Worm (Caenorhabditis elegans): Measurements from ENCODE around the gene hlh-30.
A peak's percentile ranks its signal among the peaks of the same experiment; 100 is the strongest.

Gene hlh-30

DNA sequence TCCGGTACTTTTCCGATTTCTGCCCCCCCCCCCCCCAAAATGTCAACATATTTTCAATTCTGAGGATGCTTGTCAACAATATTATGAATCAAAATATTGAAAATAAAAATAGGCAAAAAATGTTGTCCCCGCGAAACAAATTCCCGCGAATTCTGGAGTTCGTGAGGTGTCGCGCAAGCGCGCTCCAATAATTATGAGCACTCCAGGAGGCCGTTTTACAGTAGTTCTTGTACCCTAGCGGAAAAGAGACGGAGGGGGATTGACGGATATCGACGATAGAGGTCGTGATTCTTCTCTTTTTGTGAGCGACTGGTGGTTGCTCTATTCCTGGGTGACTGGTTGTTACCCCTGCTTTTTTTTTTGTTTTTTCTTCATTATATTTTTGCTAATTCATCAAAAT lies 36.1 kb upstream of the hlh-30 start:
- TF ChIP-seq T23F11.4 (GFP tag; optimal IDR thresholded peaks at IDR 0.05) (no peak), rnt-1 (tag; optimal IDR thresholded peaks at IDR 0.05) (no peak), hlh-8 (tag; optimal IDR thresholded peaks at IDR 0.05) (no peak), unc-86 (tag; optimal IDR thresholded peaks at IDR 0.05) (no peak), K09A11.1 (tag; optimal IDR thresholded peaks at IDR 0.05; ENCODE audit: insufficient read depth) (no peak), pros-1 (tag; optimal IDR thresholded peaks at IDR 0.05) (no peak), zip-5 (tag; optimal IDR thresholded peaks at IDR 0.05) (peak; percentile 2), gmeb-2 (tag; optimal IDR thresholded peaks at IDR 0.05) (no peak), hlh-15 (tag; optimal IDR thresholded peaks at IDR 0.05) (no peak), C38D4.7 (GFP tag; optimal IDR thresholded peaks at IDR 0.05) (no peak), Y22D7AL.16 (tag; optimal IDR thresholded peaks at IDR 0.05) (no peak), lim-6 (tag; optimal IDR thresholded peaks at IDR 0.05) (no peak), syd-9 (tag; optimal IDR thresholded peaks at IDR 0.05) (no peak), F13H6.1 (tag; optimal IDR thresholded peaks at IDR 0.05) (no peak), tbx-2 (tag; optimal IDR thresholded peaks at IDR 0.05) (peak; percentile 58), ceh-31 (tag; optimal IDR thresholded peaks at IDR 0.05) (peak; percentile 55), ceh-18 (tag; optimal IDR thresholded peaks at IDR 0.05) (no peak), pat-9 (tag; optimal IDR thresholded peaks at IDR 0.05) (no peak), nhr-232 (tag; optimal IDR thresholded peaks at IDR 0.05) (no peak), hlh-13 (GFP tag; optimal IDR thresholded peaks at IDR 0.05) (no peak), ceh-6 (GFP tag; optimal IDR thresholded peaks at IDR 0.05) (no peak), ceh-30 (tag; optimal IDR thresholded peaks at IDR 0.05) (no peak), unc-42 (tag; optimal IDR thresholded peaks at IDR 0.05) (no peak), fkh-6 (tag; optimal IDR thresholded peaks at IDR 0.05) (no peak), nhr-11 (tag; optimal IDR thresholded peaks at IDR 0.05) (no peak), ref-2 (tag; optimal IDR thresholded peaks at IDR 0.05) (peak; percentile 59), dve-1 (tag; optimal IDR thresholded peaks at IDR 0.05) (no peak), ceh-2 (tag; optimal IDR thresholded peaks at IDR 0.05) (peak; percentile 44), K02D7.2 (tag; optimal IDR thresholded peaks at IDR 0.05) (no peak), che-1 (tag; optimal IDR thresholded peaks at IDR 0.05) (no peak), C08G9.2 (tag; optimal IDR thresholded peaks at IDR 0.05) (peak; percentile 7), npax-4 (tag; optimal IDR thresholded peaks at IDR 0.05) (no peak)

- no peak for TF ChIP-seq pag-3 (tag; optimal IDR thresholded peaks at IDR 0.05; ENCODE audit: borderline replicate concordance)
- no peak for TF ChIP-seq dmd-4 (tag; optimal IDR thresholded peaks at IDR 0.05; ENCODE audit: borderline replicate concordance)
- TF ChIP-seq syd-9 (tag; optimal IDR thresholded peaks at IDR 0.05) = no peak
- TF ChIP-seq sox-4 (tag; optimal IDR thresholded peaks at IDR 0.05) = no peak
- TF ChIP-seq ceh-2 (tag; optimal IDR thresholded peaks at IDR 0.05) = no peak
- TF ChIP-seq ceh-22 (tag; optimal IDR thresholded peaks at IDR 0.05) = no peak
Observed at ce11 chrIV:4068480-4068879, 33.7 kb upstream of the hlh-30 start, which contains the start of gene fbxb-55. Gene fbxb-55 (plus strand): TSS chrIV:4068780.

DNA sequence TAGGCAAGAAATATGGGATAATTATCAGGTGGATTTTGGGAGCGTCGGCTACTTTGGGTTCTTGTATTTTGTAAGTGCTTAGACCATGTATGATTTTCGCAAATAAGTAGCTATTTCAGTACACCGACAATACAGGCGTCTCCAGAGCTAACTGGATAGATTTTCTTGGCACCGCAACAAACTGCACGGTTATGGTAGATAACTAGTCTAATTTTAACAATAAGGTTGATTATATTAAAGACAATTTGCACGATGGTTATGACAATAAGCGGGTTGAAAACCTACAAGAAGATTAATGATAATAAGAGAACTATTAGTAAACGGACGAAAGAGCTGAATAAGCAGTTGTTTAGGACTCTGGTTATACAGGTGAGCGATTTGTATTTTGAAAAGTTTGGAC lies 32.6 kb upstream of the hlh-30 start:
- TF ChIP-seq sdc-2 (tag; optimal IDR thresholded peaks at IDR 0.05) (no peak), npax-4 (tag; optimal IDR thresholded peaks at IDR 0.05) (no peak), ets-4 (tag; optimal IDR thresholded peaks at IDR 0.05) (no peak), K02D7.2 (tag; optimal IDR thresholded peaks at IDR 0.05) (no peak), tbx-7 (tag; optimal IDR thresholded peaks at IDR 0.05) (no peak), unc-86 (tag; optimal IDR thresholded peaks at IDR 0.05) (no peak)

- TF ChIP-seq K09A11.1 (tag; optimal IDR thresholded peaks at IDR 0.05; ENCODE audit: insufficient read depth) (no peak), ztf-16 (tag; optimal IDR thresholded peaks at IDR 0.05) (no peak), nhr-11 (tag; optimal IDR thresholded peaks at IDR 0.05) (no peak), ceh-6 (GFP tag; optimal IDR thresholded peaks at IDR 0.05) (no peak), pax-1 (tag; optimal IDR thresholded peaks at IDR 0.05) (no peak), K02D7.2 (tag; optimal IDR thresholded peaks at IDR 0.05) (no peak), sox-4 (tag; optimal IDR thresholded peaks at IDR 0.05) (no peak), ama-1 (optimal IDR thresholded peaks at IDR 0.05) (no peak), ceh-48 (tag; optimal IDR thresholded peaks at IDR 0.05) (no peak), ceh-14 (tag; optimal IDR thresholded peaks at IDR 0.05) (no peak)
Observed at ce11 chrIV:4063573-4063972, 28.8 kb upstream of the hlh-30 start, which contains the start of gene ilys-6. Gene ilys-6 (minus strand): TSS chrIV:4063673.
